Worm (Caenorhabditis elegans) whole organism, L3 larva: Measurements from ENCODE around the gene cln-3.1.
"Not testable (repeated sequence)": the region's sequence is repeated elsewhere in the genome, so short reads cannot be mapped to it uniquely, and the experiment has no call there.

Experiments used
- R02D3.7 ChIP-seq: fragments of 150-350 bp; optimal IDR thresholded peaks from 2 replicates; lab custom pipeline; 2014; ENCODE audit warnings: missing biosample characterization, missing genetic modification characterization
- ZK546.5 ChIP-seq: sonication (generic microtip); optimal IDR thresholded peaks from 2 replicates; lab custom pipeline; 2017; ENCODE audit warnings: missing biosample characterization, missing genetic modification characterization
- aly-2 ChIP-seq: fragments of 150-350 bp; optimal IDR thresholded peaks from 2 replicates; lab custom pipeline; 2014; ENCODE audit warnings: missing biosample characterization, missing genetic modification characterization
- ama-1 ChIP-seq: fragments of 150-350 bp; optimal IDR thresholded peaks from 2 replicates; lab custom pipeline; 2018
- ceh-28 ChIP-seq: fragments of 150-350 bp; optimal IDR thresholded peaks from 2 replicates; lab custom pipeline; 2014; ENCODE audit warnings: missing biosample characterization, missing genetic modification reagents, missing genetic modification characterization
- ceh-9 ChIP-seq: sonication (generic microtip); optimal IDR thresholded peaks from 2 replicates; lab custom pipeline; 2018; ENCODE audit warnings: missing biosample characterization, missing genetic modification characterization
- elt-1 ChIP-seq: fragments of 150-350 bp; optimal IDR thresholded peaks from 2 replicates; lab custom pipeline; 2014; ENCODE audit warnings: missing biosample characterization, missing genetic modification characterization
- elt-2 ChIP-seq: sonication (generic microtip); optimal IDR thresholded peaks from 2 replicates; lab custom pipeline; 2016; ENCODE audit warnings: missing genetic modification reagents, mild to moderate bottlenecking, missing genetic modification characterization, missing compliant biosample characterization
- elt-3 ChIP-seq, 3 experiments: fragments of 150-350 bp in 1 of 3; sonication (generic microtip) in 2 of 3; optimal IDR thresholded peaks; 2 replicates in 2 of 3; 4 replicates in 1 of 3; lab custom pipeline; 2014 to 2017; ENCODE audit warnings: missing biosample characterization in 3 of 3, missing genetic modification characterization in 3 of 3
- eor-1 ChIP-seq, 2 experiments: fragments of 150-350 bp; optimal IDR thresholded peaks; 2 replicates each; lab custom pipeline; 2014 to 2018; ENCODE audit warnings: missing biosample characterization in 2 of 2, missing genetic modification characterization in 2 of 2
- fkh-10 ChIP-seq: sonication (generic microtip); optimal IDR thresholded peaks from 2 replicates; lab custom pipeline; 2017; ENCODE audit warnings: missing biosample characterization, missing genetic modification reagents, missing genetic modification characterization
- fkh-2 ChIP-seq: fragments of 150-350 bp; optimal IDR thresholded peaks from 2 replicates; lab custom pipeline; 2014; ENCODE audit warnings: missing biosample characterization, missing genetic modification reagents, missing genetic modification characterization
- fos-1 ChIP-seq: fragments of 150-350 bp; optimal IDR thresholded peaks from 2 replicates; lab custom pipeline; 2014; ENCODE audit warnings: missing biosample characterization, missing genetic modification characterization
- hmg-11 ChIP-seq: sonication (generic microtip); optimal IDR thresholded peaks from 2 replicates; lab custom pipeline; 2016; ENCODE audit warnings: missing genetic modification characterization, missing compliant biosample characterization
- jun-1 ChIP-seq: fragments of 150-350 bp; optimal IDR thresholded peaks from 2 replicates; lab custom pipeline; 2014; ENCODE audit warnings: missing biosample characterization, missing genetic modification reagents, missing genetic modification characterization
- lin-15B ChIP-seq: fragments of 150-350 bp; optimal IDR thresholded peaks from 2 replicates; lab custom pipeline; 2014; ENCODE audit warnings: missing biosample characterization, missing genetic modification characterization
- lsy-12 ChIP-seq: sonication (generic microtip); optimal IDR thresholded peaks from 2 replicates; lab custom pipeline; 2016; ENCODE audit warnings: mild to moderate bottlenecking, missing genetic modification characterization, missing compliant biosample characterization
- mdl-1 ChIP-seq: fragments of 150-350 bp; optimal IDR thresholded peaks from 2 replicates; lab custom pipeline; 2014; ENCODE audit warnings: missing biosample characterization, missing genetic modification characterization
- nfya-1 ChIP-seq: sonication (generic microtip); optimal IDR thresholded peaks from 2 replicates; lab custom pipeline; 2017; ENCODE audit warnings: missing genetic modification characterization, mild to moderate bottlenecking, missing compliant biosample characterization, antibody characterized with exemption, moderate library complexity; ENCODE audit not compliant: insufficient read depth
- nhr-23 ChIP-seq: fragments of 150-350 bp; optimal IDR thresholded peaks from 2 replicates; lab custom pipeline; 2014; ENCODE audit warnings: missing biosample characterization, missing genetic modification reagents, missing genetic modification characterization
- nhr-25 ChIP-seq: sonication (generic microtip); optimal IDR thresholded peaks from 2 replicates; lab custom pipeline; 2017; ENCODE audit warnings: missing biosample characterization, missing genetic modification characterization
- nhr-43 ChIP-seq: sonication (generic microtip); optimal IDR thresholded peaks from 2 replicates; lab custom pipeline; 2016; ENCODE audit warnings: mild to moderate bottlenecking, missing genetic modification characterization, missing compliant biosample characterization; ENCODE audit not compliant: poor library complexity, severe bottlenecking
- nhr-76 ChIP-seq: fragments of 150-350 bp; sonication (generic microtip); optimal IDR thresholded peaks from 5 replicates; lab custom pipeline; 2014; ENCODE audit warnings: missing biosample characterization, missing genetic modification characterization
- nhr-77 ChIP-seq: fragments of 150-350 bp; optimal IDR thresholded peaks from 2 replicates; lab custom pipeline; 2014; ENCODE audit warnings: missing biosample characterization, missing genetic modification characterization
- pha-4 ChIP-seq: fragments of 150-350 bp; optimal IDR thresholded peaks from 2 replicates; lab custom pipeline; 2014; ENCODE audit warnings: missing biosample characterization, missing genetic modification reagents, missing genetic modification characterization
- pqm-1 ChIP-seq: fragments of 150-350 bp; optimal IDR thresholded peaks from 2 replicates; lab custom pipeline; 2017; ENCODE audit warnings: missing biosample characterization, missing genetic modification characterization, inconsistent platforms
- sea-2 ChIP-seq: fragments of 150-350 bp; sonication (generic microtip); optimal IDR thresholded peaks from 4 replicates; lab custom pipeline; 2014; ENCODE audit warnings: missing biosample characterization, missing genetic modification reagents, missing genetic modification characterization
- skn-1 ChIP-seq: fragments of 150-350 bp; optimal IDR thresholded peaks from 2 replicates; lab custom pipeline; 2014; ENCODE audit warnings: missing biosample characterization, missing genetic modification characterization
- unc-39 ChIP-seq: sonication (generic microtip); optimal IDR thresholded peaks from 4 replicates; lab custom pipeline; 2017; ENCODE audit warnings: missing biosample characterization, missing genetic modification characterization
- unc-62 ChIP-seq: fragments of 150-350 bp; sonication (generic microtip); optimal IDR thresholded peaks from 4 replicates; lab custom pipeline; 2014; ENCODE audit warnings: missing biosample characterization, missing genetic modification reagents, missing genetic modification characterization
- zag-1 ChIP-seq: fragments of 150-350 bp; optimal IDR thresholded peaks from 2 replicates; lab custom pipeline; 2014; ENCODE audit warnings: missing biosample characterization, missing genetic modification characterization
- ztf-11 ChIP-seq: fragments of 150-350 bp; optimal IDR thresholded peaks from 2 replicates; lab custom pipeline; 2014; ENCODE audit warnings: missing biosample characterization, missing genetic modification characterization

cln-3.1 gene

DNA sequence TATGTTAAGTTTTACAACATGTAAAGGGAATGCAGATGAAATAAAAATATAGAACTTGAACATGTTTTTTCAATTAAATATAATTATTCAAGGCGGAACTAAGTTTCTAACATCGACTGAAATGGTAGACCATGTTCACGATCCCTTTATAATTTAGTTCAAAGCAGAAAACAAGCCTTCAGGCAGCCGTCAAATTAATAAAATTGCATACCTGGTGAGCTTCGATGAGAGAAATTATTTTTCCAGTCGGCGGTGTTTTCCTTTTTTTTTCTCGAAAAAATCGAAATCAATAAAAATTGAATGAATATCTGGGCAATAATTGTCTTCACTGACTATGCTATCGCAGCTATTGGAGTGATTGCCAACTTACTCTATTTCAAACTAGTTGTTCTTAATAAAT lies 25.4 kb upstream of the cln-3.1 start, which contains the start of gene C03E10.1:
TSS of gene C03E10.1 (plus strand) at position 301 of the 400 bp plus-strand sequence.
- TF ChIP-seq fkh-10 (GFP tag; lab: Kevin White, UChicago) (no peak), lin-15B (tag; lab: Kevin White, UChicago) (no peak), ZK546.5 (no peak), nhr-43 (tag; lab: Kevin White, UChicago) (no peak), pha-4 (tag; lab: Kevin White, UChicago) (no peak), fos-1 (tag; lab: Kevin White, UChicago) (no peak), zag-1 (no peak)

ce11 chrV:11286114-11286513 lies 20.7 kb upstream of the cln-3.1 start, which contains the start of gene C03E10.3:
Gene C03E10.3 (plus strand): TSS chrV:11286414.
- not testable (repeated sequence) for TF ChIP-seq hmg-11 (tag; lab: Kevin White, UChicago); elt-3 (tag; optimal IDR thresholded peaks at IDR 0.05; lab: Kevin White, UChicago); ceh-28 (tag; lab: Kevin White, UChicago)
- TF ChIP-seq, all 47 proteins: peak for 0; not testable (repeated sequence) for 47

DNA sequence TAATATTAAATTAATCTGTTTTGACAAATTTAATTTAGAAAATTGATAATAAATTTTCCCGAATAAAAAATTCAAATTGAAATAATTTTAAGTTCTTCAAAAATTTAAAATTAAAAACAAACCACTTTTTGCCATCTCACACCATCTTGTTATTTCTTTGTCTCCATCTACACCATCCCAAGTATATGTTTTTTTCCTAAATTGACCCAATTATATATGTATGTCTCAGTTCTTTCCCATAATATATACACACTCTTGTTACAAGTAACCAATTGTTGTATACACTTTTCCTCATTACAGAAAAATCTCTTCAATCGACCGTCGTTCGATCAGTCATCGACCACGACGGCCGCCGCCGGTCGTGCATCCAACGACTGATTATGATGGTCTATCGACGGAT lies 16.8 kb upstream of the cln-3.1 start, which contains the start of gene gly-20:
TSS of gene gly-20 (plus strand) at position 301 of the 400 bp plus-strand sequence.
- TF ChIP-seq mdl-1 (tag; lab: Kevin White, UChicago) = no peak
- no peak for TF ChIP-seq pqm-1 (tag; lab: Kevin White, UChicago)
- no peak for TF ChIP-seq unc-39
- TF ChIP-seq ceh-9 (tag; lab: Kevin White, UChicago) = no peak
- TF ChIP-seq fos-1 (tag; lab: Kevin White, UChicago) = no peak
- TF ChIP-seq jun-1 (tag; lab: Kevin White, UChicago) = no peak
- no peak for TF ChIP-seq skn-1 (tag; lab: Kevin White, UChicago)
- TF ChIP-seq sea-2 (GFP tag; lab: Kevin White, UChicago) = no peak
- TF ChIP-seq lsy-12 (tag; lab: Kevin White, UChicago) = no peak
- TF ChIP-seq aly-2 (tag; lab: Kevin White, UChicago) = no peak
- TF ChIP-seq hmg-11 (tag; lab: Kevin White, UChicago) = no peak
- TF ChIP-seq nhr-23 (tag; lab: Kevin White, UChicago) = no peak
- no peak for TF ChIP-seq lin-15B (tag; lab: Kevin White, UChicago)
- no peak for TF ChIP-seq elt-1 (tag; lab: Kevin White, UChicago)
- TF ChIP-seq fkh-2 (tag; lab: Kevin White, UChicago) = no peak
- no peak for TF ChIP-seq ztf-11 (tag; lab: Kevin White, UChicago)
- no peak for TF ChIP-seq nfya-1 (tag; lab: Kevin White, UChicago)

- TF ChIP-seq pha-4 (tag; lab: Kevin White, UChicago) (peak; percentile 39), elt-2 (tag; lab: Kevin White, UChicago) (no peak), hmg-11 (tag; lab: Kevin White, UChicago) (peak; percentile 20), mdl-1 (tag; lab: Kevin White, UChicago) (no peak), nhr-25 (tag; lab: Kevin White, UChicago) (peak; percentile 45), unc-62 (GFP tag; lab: Kevin White, UChicago) (no peak), pqm-1 (tag; lab: Kevin White, UChicago) (no peak), ZK546.5 (no peak), zag-1 (no peak), eor-1 (tag; optimal IDR thresholded peaks at IDR 0.05; lab: Kevin White, UChicago) (no peak), ama-1 (lab: Kevin White, UChicago) (no peak), R02D3.7 (tag; lab: Kevin White, UChicago) (peak; percentile 28), nhr-23 (tag; lab: Kevin White, UChicago) (peak; percentile 33), nhr-77 (tag; lab: Kevin White, UChicago) (no peak), ceh-28 (tag; lab: Kevin White, UChicago) (peak; percentile 49), nhr-76 (tag; lab: Kevin White, UChicago) (no peak)
- TF ChIP-seq, all 47 proteins: peak for 6
These were observed 16.2 kb upstream of the cln-3.1 start for ce11 chrV:11281414-11282209.
